Worm (Caenorhabditis elegans) whole organism, L4 larva: Measurements from ENCODE around the gene C34C12.9.
A peak's percentile ranks its signal among the peaks of the same experiment; 100 is the strongest.
"Not testable (repeated sequence)": the region's sequence is repeated elsewhere in the genome, so short reads cannot be mapped to it uniquely, and the experiment has no call there.

Source experiments
- R02D3.7 ChIP-seq: fragments of 150-350 bp; sonication (generic microtip); optimal IDR thresholded peaks from 3 replicates; lab custom pipeline; 2014; ENCODE audit warnings: missing biosample characterization, missing genetic modification characterization
- T26A8.4 ChIP-seq: fragments of 200-800 bp; sonication (Bioruptor generic); IDR thresholded peaks from 2 replicates; pipeline ENCODE4 v1.3.6; 2022; ENCODE audit warnings: missing genetic modification characterization, missing compliant biosample characterization
- Y105C5A.15 ChIP-seq: fragments of 200-800 bp; sonication (Bioruptor generic); IDR thresholded peaks from 2 replicates; pipeline ENCODE4 v1.3.6; 2022; ENCODE audit warnings: missing genetic modification characterization, missing compliant biosample characterization
- Y48G9A.11 ChIP-seq: fragments of 200-800 bp; sonication (Bioruptor generic); IDR thresholded peaks from 2 replicates; pipeline ENCODE4 v1.3.6; 2022; ENCODE audit warnings: missing genetic modification reagents, missing genetic modification characterization, missing compliant biosample characterization
- Y75B8A.6 ChIP-seq: fragments of 200-800 bp; sonication (Bioruptor generic); IDR thresholded peaks from 2 replicates; pipeline ENCODE4 v1.3.6; 2022; ENCODE audit warnings: missing genetic modification reagents, missing genetic modification characterization, missing compliant biosample characterization
- ZK546.5 ChIP-seq, 2 experiments: sonication (generic microtip); optimal IDR thresholded peaks; 2 replicates each; lab custom pipeline; 2017; ENCODE audit warnings: missing biosample characterization in 2 of 2, missing genetic modification characterization in 2 of 2
- aha-1 ChIP-seq: fragments of 150-350 bp; peaks from one replicate; lab custom pipeline; 2014; ENCODE audit warnings: missing biosample characterization, missing genetic modification characterization
- arid-1 ChIP-seq: fragments of 200-800 bp; sonication (Bioruptor generic); conservative IDR thresholded peaks from 2 replicates; pipeline ENCODE4 v1.3.6; 2022; ENCODE audit warnings: missing genetic modification reagents, missing genetic modification characterization, missing compliant biosample characterization
- ces-1 ChIP-seq: fragments of 150-350 bp; sonication (generic microtip); optimal IDR thresholded peaks from 4 replicates; lab custom pipeline; 2014; ENCODE audit warnings: missing biosample characterization, missing genetic modification reagents, missing genetic modification characterization
- ctbp-1 ChIP-seq: fragments of 200-800 bp; sonication (Bioruptor generic); IDR thresholded peaks from 2 replicates; pipeline ENCODE4 v1.3.6; 2022; ENCODE audit warnings: missing genetic modification reagents, missing genetic modification characterization, missing compliant biosample characterization
- daf-12 ChIP-seq: fragments of 150-350 bp; optimal IDR thresholded peaks from 2 replicates; lab custom pipeline; 2014; ENCODE audit warnings: missing biosample characterization, missing genetic modification reagents, missing genetic modification characterization
- daf-19 ChIP-seq: fragments of 200-800 bp; sonication (Bioruptor generic); conservative IDR thresholded peaks from 2 replicates; pipeline ENCODE4 v1.3.6; 2022; ENCODE audit warnings: missing genetic modification characterization, missing compliant biosample characterization
- dpl-1 ChIP-seq: fragments of 150-350 bp; optimal IDR thresholded peaks from 2 replicates; lab custom pipeline; 2014; ENCODE audit warnings: missing biosample characterization, missing genetic modification reagents, missing genetic modification characterization
- egl-27 ChIP-seq: sonication (generic microtip); optimal IDR thresholded peaks from 3 replicates; lab custom pipeline; 2017; ENCODE audit warnings: missing biosample characterization, missing genetic modification reagents, missing genetic modification characterization
- egl-43 ChIP-seq: fragments of 200-800 bp; sonication (Bioruptor generic); IDR thresholded peaks from 2 replicates; pipeline ENCODE4 v1.3.6; 2022; ENCODE audit warnings: missing genetic modification reagents, missing genetic modification characterization, missing compliant biosample characterization
- fos-1 ChIP-seq: fragments of 150-350 bp; optimal IDR thresholded peaks from 2 replicates; lab custom pipeline; 2014; ENCODE audit warnings: missing biosample characterization, missing genetic modification characterization
- hlh-11 ChIP-seq: fragments of 200-800 bp; sonication (Bioruptor generic); optimal IDR thresholded peaks from 2 replicates; lab custom pipeline; 2018; ENCODE audit warnings: mild to moderate bottlenecking, missing genetic modification characterization, missing compliant biosample characterization
- lin-13 ChIP-seq: fragments of 150-350 bp; optimal IDR thresholded peaks from 2 replicates; lab custom pipeline; 2014; ENCODE audit warnings: missing biosample characterization, missing genetic modification reagents, missing genetic modification characterization
- lin-29 ChIP-seq: fragments of 200-800 bp; sonication (Bioruptor generic); IDR thresholded peaks from 2 replicates; pipeline ENCODE4 v1.3.6; 2022; ENCODE audit warnings: missing genetic modification reagents, missing genetic modification characterization, missing compliant biosample characterization
- lin-38 ChIP-seq: fragments of 200-800 bp; sonication (Bioruptor generic); IDR thresholded peaks from 2 replicates; pipeline ENCODE4 v1.3.6; 2022; ENCODE audit warnings: missing genetic modification reagents, missing genetic modification characterization, missing compliant biosample characterization
- lir-3 ChIP-seq: sonication (generic microtip); optimal IDR thresholded peaks from 2 replicates; lab custom pipeline; 2016; ENCODE audit warnings: mild to moderate bottlenecking, missing genetic modification characterization, missing compliant biosample characterization
- madf-5 ChIP-seq, 2 experiments: fragments of 200-800 bp; sonication (Bioruptor generic); IDR thresholded peaks; 2 replicates each; pipeline ENCODE4 v1.3.6; 2022; ENCODE audit warnings: missing compliant biosample characterization in 2 of 2, missing genetic modification characterization in 2 of 2
- madf-9 ChIP-seq: fragments of 200-800 bp; sonication (Bioruptor generic); conservative IDR thresholded peaks from 2 replicates; pipeline ENCODE4 v1.3.6; 2022; ENCODE audit warnings: missing genetic modification reagents, missing genetic modification characterization, missing compliant biosample characterization
- mdt-29 ChIP-seq: fragments of 200-800 bp; sonication (Bioruptor generic); IDR thresholded peaks from 2 replicates; pipeline ENCODE4 v1.3.6; 2022; ENCODE audit warnings: missing genetic modification reagents, missing genetic modification characterization, missing compliant biosample characterization
- mxl-2 ChIP-seq: fragments of 200-800 bp; sonication (Bioruptor generic); conservative IDR thresholded peaks from 2 replicates; pipeline ENCODE4 v1.3.6; 2022; ENCODE audit warnings: missing genetic modification reagents, missing genetic modification characterization, missing compliant biosample characterization
- mxl-3 ChIP-seq: fragments of 200-800 bp; sonication (Bioruptor generic); optimal IDR thresholded peaks from 2 replicates; lab custom pipeline; 2018; ENCODE audit warnings: mild to moderate bottlenecking, missing genetic modification characterization, missing compliant biosample characterization
- nhr-237 ChIP-seq: sonication (generic microtip); optimal IDR thresholded peaks from 2 replicates; lab custom pipeline; 2017; ENCODE audit warnings: missing biosample characterization, missing genetic modification characterization
- nhr-25 ChIP-seq: sonication (generic microtip); optimal IDR thresholded peaks from 2 replicates; lab custom pipeline; 2017; ENCODE audit warnings: missing genetic modification characterization, mild to moderate bottlenecking, missing compliant biosample characterization, antibody characterized with exemption, moderate library complexity, borderline replicate concordance; ENCODE audit not compliant: insufficient read depth
- nhr-41 ChIP-seq: fragments of 200-800 bp; sonication (Bioruptor generic); IDR thresholded peaks from 2 replicates; pipeline ENCODE4 v1.3.6; 2022; ENCODE audit warnings: missing genetic modification reagents, missing genetic modification characterization, missing compliant biosample characterization
- nhr-42 ChIP-seq: fragments of 200-800 bp; sonication (Bioruptor generic); IDR thresholded peaks from 2 replicates; pipeline ENCODE4 v1.3.6; 2022; ENCODE audit warnings: missing genetic modification characterization, missing compliant biosample characterization
- nhr-48 ChIP-seq: sonication (generic microtip); optimal IDR thresholded peaks from 2 replicates; lab custom pipeline; 2016; ENCODE audit warnings: mild to moderate bottlenecking, missing genetic modification characterization, missing compliant biosample characterization
- nhr-76 ChIP-seq: fragments of 150-350 bp; optimal IDR thresholded peaks from 2 replicates; lab custom pipeline; 2014; ENCODE audit warnings: missing biosample characterization, missing genetic modification characterization
- pqm-1 ChIP-seq: sonication (generic microtip); optimal IDR thresholded peaks from 2 replicates; lab custom pipeline; 2017; ENCODE audit warnings: missing biosample characterization, missing genetic modification characterization
- set-16 ChIP-seq: fragments of 200-800 bp; sonication (Bioruptor generic); IDR thresholded peaks from 2 replicates; pipeline ENCODE4 v1.3.6; 2022; ENCODE audit warnings: missing genetic modification reagents, missing genetic modification characterization, missing compliant biosample characterization
- snpc-1.2 ChIP-seq: fragments of 200-800 bp; sonication (Bioruptor generic); IDR thresholded peaks from 2 replicates; pipeline ENCODE4 v1.3.6; 2022; ENCODE audit warnings: missing genetic modification reagents, missing genetic modification characterization, missing compliant biosample characterization
- spr-1 ChIP-seq: sonication (generic microtip); optimal IDR thresholded peaks from 2 replicates; lab custom pipeline; 2016; ENCODE audit warnings: mild to moderate bottlenecking, missing genetic modification characterization, missing compliant biosample characterization
- unc-130 ChIP-seq: sonication (generic microtip); optimal IDR thresholded peaks from 2 replicates; lab custom pipeline; 2016; ENCODE audit warnings: missing genetic modification reagents, missing genetic modification characterization, missing compliant biosample characterization
- unc-39 ChIP-seq: sonication (generic microtip); optimal IDR thresholded peaks from 2 replicates; lab custom pipeline; 2017; ENCODE audit warnings: missing biosample characterization, missing genetic modification characterization
- zag-1 ChIP-seq: fragments of 150-350 bp; optimal IDR thresholded peaks from 2 replicates; lab custom pipeline; 2014; ENCODE audit warnings: missing biosample characterization, missing genetic modification characterization
- zip-11 ChIP-seq: fragments of 200-800 bp; sonication (Bioruptor generic); IDR thresholded peaks from 2 replicates; pipeline ENCODE4 v1.3.6; 2022; ENCODE audit warnings: missing genetic modification characterization, missing compliant biosample characterization
- ztf-7 ChIP-seq: fragments of 150-350 bp; optimal IDR thresholded peaks from 2 replicates; lab custom pipeline; 2014; ENCODE audit warnings: missing biosample characterization, missing genetic modification characterization

C34C12.9 gene

ce11 chrIII:3456226-3456625, 19.1 kb downstream of the C34C12.9 start (continued):
- TF ChIP-seq nhr-237 (tag; lab: Kevin White, UChicago) (peak; percentile 73), ces-1 (GFP tag; lab: Kevin White, UChicago) (peak; percentile 84), lir-3 (peak; percentile 71), Y75B8A.6 (GFP tag; lab: Robert Waterston, UW) (peak; percentile 71; the same call in 1 of the 2 replicates), egl-27 (tag; lab: Kevin White, UChicago) (no peak), dpl-1 (GFP tag; lab: Kevin White, UChicago) (peak; percentile 97), arid-1 (GFP tag; lab: Robert Waterston, UW) (peak; percentile 93), hlh-11 (tag; lab: Kevin White, UChicago) (peak; percentile 97), nhr-76 (peak; percentile 68), lin-29 (peak; percentile 99), ZK546.5 (tag; optimal IDR thresholded peaks at IDR 0.05; lab: Kevin White, UChicago) (peak in 1 of 2 experiments; percentile 64), R02D3.7 (peak; percentile 7), snpc-1.2 (peak; percentile 63; the same call in 1 of the 2 replicates), egl-43 (peak; percentile 85), madf-5 (GFP tag; IDR thresholded peaks at IDR 0.05; lab: Robert Waterston, UW) (peak; percentile 72 to 82; a peak in 2 of 4 replicates), lin-38 (GFP tag; lab: Robert Waterston, UW) (peak; percentile 100), zag-1 (peak; percentile 26), nhr-48 (tag; lab: Kevin White, UChicago) (peak; percentile 89), fos-1 (tag; lab: Kevin White, UChicago) (peak; percentile 52), daf-19 (GFP tag; lab: Robert Waterston, UW) (no peak), nhr-42 (GFP tag; lab: Robert Waterston, UW) (peak; percentile 98), unc-130 (peak; percentile 76), zip-11 (GFP tag; lab: Robert Waterston, UW) (no peak), nhr-25 (tag; lab: Kevin White, UChicago) (peak; percentile 91), ctbp-1 (peak; percentile 95), pqm-1 (tag; lab: Kevin White, UChicago) (peak; percentile 45), mxl-2 (GFP tag; lab: Robert Waterston, UW) (peak; percentile 56; the same call in 1 of the 2 replicates), T26A8.4 (GFP tag; lab: Robert Waterston, UW) (peak; percentile 98), aha-1 (tag; lab: Kevin White, UChicago) (peak; percentile 98), Y48G9A.11 (GFP tag; lab: Robert Waterston, UW) (peak; percentile 83), daf-12 (tag; lab: Kevin White, UChicago) (no peak)

ce11 chrIII:3454045-3454444, 21.3 kb downstream of the C34C12.9 start, which contains the start of gene C34C12.1:
Gene C34C12.1, plus strand, starts transcription at chrIII:3454345.
- TF ChIP-seq unc-39; nhr-48 (tag; lab: Kevin White, UChicago); spr-1: not testable (repeated sequence)

- TF ChIP-seq Y48G9A.11 (GFP tag; lab: Robert Waterston, UW); Y105C5A.15 (GFP tag; lab: Robert Waterston, UW); ztf-7 (tag; lab: Kevin White, UChicago): not testable (repeated sequence)
Observed at ce11 chrIII:3453486-3453885, 21.8 kb downstream of the C34C12.9 start, which contains the start of gene C34C12.2. Gene C34C12.2, plus strand, starts transcription at chrIII:3453786.

- TF ChIP-seq nhr-41 (GFP tag; lab: Robert Waterston, UW), result no peak
- TF ChIP-seq lin-38 (GFP tag; lab: Robert Waterston, UW), result peak; percentile 61
- TF ChIP-seq madf-9 (GFP tag; lab: Robert Waterston, UW), result no peak
- no peak for TF ChIP-seq lin-13 (GFP tag; lab: Kevin White, UChicago)
- no peak for TF ChIP-seq arid-1 (GFP tag; lab: Robert Waterston, UW)
- TF ChIP-seq set-16, result peak; percentile 57
- TF ChIP-seq ctbp-1, result no peak
- no peak for TF ChIP-seq mdt-29 (GFP tag; lab: Robert Waterston, UW)
- no peak for TF ChIP-seq mxl-3 (GFP tag; lab: Kevin White, UChicago)
Observed at ce11 chrIII:3452563-3453210, 22.6 kb downstream of the C34C12.9 start, which contains the start of the genes K01A11.3 and C34C12.12. Gene K01A11.3, minus strand, starts transcription at chrIII:3452613. Gene C34C12.12, plus strand, starts transcription at chrIII:3453194.
